Fruit fly (Drosophila melanogaster): ENCODE results near the gene Wdr37.
A peak's percentile ranks its signal among the peaks of the same experiment; 100 is the strongest.

The Wdr37 gene

DNA sequence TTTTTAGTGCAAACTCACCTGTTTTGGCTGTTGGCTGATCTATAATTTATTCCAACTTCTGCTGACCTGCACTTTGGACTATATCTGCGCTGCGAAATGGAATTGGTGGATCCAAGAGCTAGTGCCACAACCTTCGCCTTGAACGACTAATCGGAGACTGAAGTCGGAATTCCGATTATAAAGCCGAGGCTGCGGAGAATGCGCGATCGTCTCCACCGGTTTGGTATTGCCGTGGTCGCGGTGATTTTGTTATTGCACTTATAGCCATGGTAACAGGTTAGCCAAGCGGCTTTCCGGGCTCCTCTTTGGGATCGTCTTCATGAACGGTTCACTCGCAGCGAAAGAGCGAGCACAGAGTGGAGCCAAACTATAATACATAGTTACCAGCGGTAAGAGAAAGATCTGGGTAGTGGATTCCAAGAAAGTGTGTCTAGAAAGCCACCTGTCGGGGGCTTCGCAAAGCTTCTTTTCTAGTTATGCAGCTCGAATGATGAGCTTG is 21.5 kb downstream of the Wdr37 start, which contains the start of gene CG7675 (continued):
- TF ChIP-seq pfk (GFP tag; optimal IDR thresholded peaks at IDR 0.05) = no peak
- TF ChIP-seq CG7745 (tag; optimal IDR thresholded peaks at IDR 0.05) = no peak
- TF ChIP-seq CG9876 (GFP tag; optimal IDR thresholded peaks at IDR 0.05) = no peak
- 0 out of 2 replicates have a peak, but pooled peaks have one; percentile 44 for TF ChIP-seq sens-2 (GFP tag; IDR thresholded peaks at IDR 0.05)
- TF ChIP-seq slou (GFP tag; optimal IDR thresholded peaks at IDR 0.05) = no peak
- TF ChIP-seq CG4404 (GFP tag; IDR thresholded peaks at IDR 0.05) = no peak
- TF ChIP-seq vvl (GFP tag; IDR thresholded peaks at IDR 0.05) = peak; percentile 64
- TF ChIP-seq Sin3A (optimal IDR thresholded peaks at IDR 0.05) = no peak
- TF ChIP-seq tin (GFP tag; optimal IDR thresholded peaks at IDR 0.05) = no peak
- TF ChIP-seq kay (GFP tag; optimal IDR thresholded peaks at IDR 0.05) = no peak
- TF ChIP-seq rib (GFP tag; IDR thresholded peaks at IDR 0.05) = peak; percentile 42; the same call in 1 of the 2 replicates
- TF ChIP-seq CTCF (GFP tag; optimal IDR thresholded peaks at IDR 0.05) = peak; percentile 91
- TF ChIP-seq CG34376 (GFP tag; optimal IDR thresholded peaks at IDR 0.05) = no peak
- no peak for TF ChIP-seq gsb (GFP tag; IDR thresholded peaks at IDR 0.05)
- peak; percentile 95 for TF ChIP-seq chinmo (GFP tag; IDR thresholded peaks at IDR 0.05; ENCODE audit: partially characterized antibody)
- TF ChIP-seq pros (GFP tag; optimal IDR thresholded peaks at IDR 0.05) = peak; percentile 56
- TF ChIP-seq Hr3 (GFP tag; optimal IDR thresholded peaks at IDR 0.05) = no peak
- no peak for TF ChIP-seq CG11247 (GFP tag; IDR thresholded peaks at IDR 0.05)
- TF ChIP-seq CG34224 (GFP tag; IDR thresholded peaks at IDR 0.05; ENCODE audit: partially characterized antibody) = no peak
- no peak for TF ChIP-seq unpg (GFP tag; optimal IDR thresholded peaks at IDR 0.05)
- no peak for TF ChIP-seq CG1602 (GFP tag; optimal IDR thresholded peaks at IDR 0.05)

DNA sequence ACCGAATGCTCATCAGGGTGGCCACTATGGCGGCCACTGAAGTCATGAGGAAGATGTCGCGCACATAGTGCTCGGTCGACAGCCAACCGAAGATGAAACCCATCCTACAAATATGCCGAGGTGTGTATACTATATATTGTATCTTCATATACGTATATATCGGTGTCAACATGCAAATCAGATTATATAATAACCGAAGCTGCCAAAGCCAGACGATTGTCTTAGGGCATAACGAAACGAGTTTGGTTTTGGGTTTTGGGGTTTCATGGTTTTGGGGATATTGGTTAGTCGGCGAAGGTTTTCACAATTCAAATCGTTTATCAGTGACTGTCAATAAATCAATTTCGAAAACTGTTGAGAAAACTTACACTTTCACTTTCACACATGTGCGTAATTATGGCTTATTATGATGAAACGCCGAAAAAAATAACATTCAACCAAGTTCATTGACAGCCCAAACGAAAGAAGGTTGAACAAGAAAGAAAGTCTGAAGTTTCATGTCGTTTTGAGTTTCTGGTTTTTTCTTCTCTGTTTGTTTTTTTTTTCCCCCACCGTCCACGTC is 22.2 kb downstream of the Wdr37 start:
- TF ChIP-seq CG13894 (tag; optimal IDR thresholded peaks at IDR 0.05) (peak; percentile 36), Rx (GFP tag; IDR thresholded peaks at IDR 0.05) (no peak), CG3726 (GFP tag; IDR thresholded peaks at IDR 0.05) (no peak), CG3163 (GFP tag; optimal IDR thresholded peaks at IDR 0.05) (no peak), CG9797 (GFP tag; optimal IDR thresholded peaks at IDR 0.05) (no peak), Asciz (GFP tag; optimal IDR thresholded peaks at IDR 0.05) (no peak), Blimp-1 (GFP tag; optimal IDR thresholded peaks at IDR 0.05) (peak; percentile 94), Dbx (GFP tag; IDR thresholded peaks at IDR 0.05) (no peak), CG2678 (tag; optimal IDR thresholded peaks at IDR 0.05) (no peak), CG10274 (GFP tag; optimal IDR thresholded peaks at IDR 0.05) (no peak), lov (optimal IDR thresholded peaks at IDR 0.05) (no peak), lov (GFP tag; IDR thresholded peaks at IDR 0.05) (0 out of 3 replicates have a peak, but pooled peaks have one; percentile 33), CG9817 (tag; optimal IDR thresholded peaks at IDR 0.05) (no peak), Med (GFP tag) (peak; percentile 34), ci (GFP tag; IDR thresholded peaks at IDR 0.05) (no peak), CG1233 (GFP tag; optimal IDR thresholded peaks at IDR 0.05) (no peak), ranshi (GFP tag; IDR thresholded peaks at IDR 0.05) (no peak), Deaf1 (tag; optimal IDR thresholded peaks at IDR 0.05) (peak; percentile 14), Hr3 (GFP tag; optimal IDR thresholded peaks at IDR 0.05) (no peak), CG12769 (tag; optimal IDR thresholded peaks at IDR 0.05) (peak; percentile 37), CG1024 (GFP tag; IDR thresholded peaks at IDR 0.05) (no peak), toy (GFP tag; IDR thresholded peaks at IDR 0.05) (no peak), Aef1 (GFP tag; IDR thresholded peaks at IDR 0.05) (no peak), ERR (GFP tag; optimal IDR thresholded peaks at IDR 0.05) (no peak), vvl (GFP tag; IDR thresholded peaks at IDR 0.05) (peak; percentile 39; the same call in 1 of the 2 replicates), CG18599 (GFP tag; optimal IDR thresholded peaks at IDR 0.05) (no peak), chinmo (GFP tag; IDR thresholded peaks at IDR 0.05; ENCODE audit: partially characterized antibody) (0 out of 4 replicates have a peak, but pooled peaks have one; percentile 33), CG18619 (GFP tag; optimal IDR thresholded peaks at IDR 0.05) (no peak), MESR4 (GFP tag; optimal IDR thresholded peaks at IDR 0.05) (no peak), CG8478 (optimal IDR thresholded peaks at IDR 0.05) (no peak), GATAe (GFP tag; conservative IDR thresholded peaks at IDR 0.05) (no peak), Pdp1 (GFP tag; optimal IDR thresholded peaks at IDR 0.05) (peak in 1 of 2 experiments; percentile 90), Fer1 (GFP tag; optimal IDR thresholded peaks at IDR 0.05) (no peak)
